Fruit fly (Drosophila melanogaster) whole organism, embryonic: Measurements from ENCODE around the gene CG16753.

Experiments
- Atf3 ChIP-seq: fragments of 200-800 bp; sonication (Bioruptor generic); optimal IDR thresholded peaks from 3 replicates; lab custom pipeline; 2016; ENCODE audit warnings: missing biosample characterization, missing genetic modification characterization
- CG10147 ChIP-seq: fragments of 200-800 bp; sonication (Bioruptor generic); optimal IDR thresholded peaks from 2 replicates; lab custom pipeline; 2019; ENCODE audit warnings: missing biosample characterization, mild to moderate bottlenecking, missing genetic modification characterization, moderate library complexity
- CG10321 ChIP-seq: fragments of 200-800 bp; sonication (Bioruptor generic); IDR thresholded peaks from 2 replicates; pipeline ENCODE4 v1.3.6; 2022; ENCODE audit warnings: missing biosample characterization, missing genetic modification characterization
- CG11398 ChIP-seq: fragments of 200-800 bp; sonication (Bioruptor generic); optimal IDR thresholded peaks from 2 replicates; lab custom pipeline; 2016; ENCODE audit warnings: missing biosample characterization, missing genetic modification characterization
- CG11560 ChIP-seq: fragments of 200-800 bp; sonication (Bioruptor generic); IDR thresholded peaks from 3 replicates; pipeline ENCODE4 v1.3.6; 2022; ENCODE audit warnings: missing biosample characterization, missing genetic modification characterization
- CG11695 ChIP-seq: fragments of 200-800 bp; sonication (Bioruptor generic); IDR thresholded peaks from 3 replicates; pipeline ENCODE4 v1.3.6; 2022; ENCODE audit warnings: missing biosample characterization, missing genetic modification characterization
- CG12659 ChIP-seq: fragments of 200-800 bp; sonication (Bioruptor generic); optimal IDR thresholded peaks from 3 replicates; lab custom pipeline; 2017; ENCODE audit warnings: mild to moderate bottlenecking, missing biosample characterization, missing genetic modification reagents, missing genetic modification characterization
- CG13296 ChIP-seq: fragments of 200-800 bp; sonication (Bioruptor generic); optimal IDR thresholded peaks from 3 replicates; lab custom pipeline; 2018; ENCODE audit warnings: missing biosample characterization, mild to moderate bottlenecking, missing genetic modification characterization
- CG13775 ChIP-seq: fragments of 200-800 bp; sonication (Bioruptor generic); optimal IDR thresholded peaks from 3 replicates; lab custom pipeline; 2017; ENCODE audit warnings: missing biosample characterization, mild to moderate bottlenecking, missing genetic modification characterization
- CG15696 ChIP-seq: fragments of 200-800 bp; sonication (Bioruptor generic); optimal IDR thresholded peaks from 2 replicates; lab custom pipeline; 2019; ENCODE audit warnings: missing biosample characterization, mild to moderate bottlenecking, missing genetic modification characterization, moderate library complexity
- CG18262 ChIP-seq: fragments of 200-800 bp; optimal IDR thresholded peaks from 3 replicates; lab custom pipeline; 2019; ENCODE audit warnings: missing biosample characterization, mild to moderate bottlenecking, missing genetic modification characterization, moderate library complexity
- CG2199 ChIP-seq: fragments of 200-800 bp; sonication (Bioruptor generic); IDR thresholded peaks from 3 replicates; pipeline ENCODE4 v1.3.6; 2022; ENCODE audit warnings: missing biosample characterization, missing genetic modification characterization
- CG3065 ChIP-seq: fragments of 200-800 bp; sonication (Bioruptor generic); optimal IDR thresholded peaks from 2 replicates; lab custom pipeline; 2016; ENCODE audit warnings: missing biosample characterization, missing genetic modification characterization
- CG31224 ChIP-seq: fragments of 200-800 bp; sonication (Bioruptor generic); IDR thresholded peaks from 2 replicates; pipeline ENCODE4 v1.3.6; 2022; ENCODE audit warnings: missing biosample characterization, missing genetic modification characterization
- CG31365 ChIP-seq: fragments of 200-800 bp; sonication (Bioruptor generic); optimal IDR thresholded peaks from 2 replicates; lab custom pipeline; 2018; ENCODE audit warnings: missing biosample characterization, mild to moderate bottlenecking, missing genetic modification characterization
- CG3847 ChIP-seq: fragments of 200-800 bp; sonication (Bioruptor generic); IDR thresholded peaks from 2 replicates; pipeline ENCODE4 v1.3.6; 2022; ENCODE audit warnings: missing biosample characterization, missing genetic modification characterization
- CG4617 ChIP-seq: fragments of 200-800 bp; sonication (Bioruptor generic); optimal IDR thresholded peaks from 3 replicates; lab custom pipeline; 2016; ENCODE audit warnings: missing biosample characterization, missing genetic modification characterization, borderline replicate concordance
- CG7357 ChIP-seq: fragments of 200-800 bp; sonication (Bioruptor generic); IDR thresholded peaks from 3 replicates; pipeline ENCODE4 v1.3.6; 2022; ENCODE audit warnings: missing biosample characterization, missing genetic modification characterization
- CG8944 ChIP-seq: fragments of 200-800 bp; sonication (Bioruptor generic); optimal IDR thresholded peaks from 3 replicates; lab custom pipeline; 2016; ENCODE audit warnings: missing biosample characterization, missing genetic modification characterization
- Dbx ChIP-seq: fragments of 200-800 bp; sonication (Bioruptor generic); IDR thresholded peaks from 3 replicates; pipeline ENCODE4 v1.3.6; 2022; ENCODE audit warnings: missing biosample characterization, missing genetic modification characterization
- Fer2 ChIP-seq: fragments of 200-800 bp; sonication (Bioruptor generic); optimal IDR thresholded peaks from 2 replicates; lab custom pipeline; 2018; ENCODE audit warnings: missing biosample characterization, mild to moderate bottlenecking, missing genetic modification characterization, moderate library complexity
- HHEX ChIP-seq: fragments of 200-800 bp; sonication (Bioruptor generic); optimal IDR thresholded peaks from 3 replicates; lab custom pipeline; 2017; ENCODE audit warnings: missing biosample characterization, mild to moderate bottlenecking, missing genetic modification characterization, missing genetic modification reagents
- HLH4C ChIP-seq: fragments of 200-800 bp; sonication (Bioruptor generic); IDR thresholded peaks from 3 replicates; pipeline ENCODE4 v1.3.6; 2022; ENCODE audit warnings: missing biosample characterization, missing genetic modification characterization; ENCODE audit not compliant: partially characterized antibody
- Mad ChIP-seq: fragments of 200-800 bp; sonication (Bioruptor generic); optimal IDR thresholded peaks from 2 replicates; lab custom pipeline; 2016; ENCODE audit warnings: missing biosample characterization, missing genetic modification characterization
- Max ChIP-seq: fragments of 200-800 bp; sonication (Bioruptor generic); optimal IDR thresholded peaks from 2 replicates; lab custom pipeline; 2016; ENCODE audit warnings: missing biosample characterization, mild to moderate bottlenecking, missing genetic modification characterization
- Mrtf ChIP-seq: fragments of 200-800 bp; sonication (Bioruptor generic); IDR thresholded peaks from 3 replicates; pipeline ENCODE4 v1.3.6; 2022; ENCODE audit warnings: missing biosample characterization, missing genetic modification characterization
- Opbp ChIP-seq: fragments of 200-800 bp; sonication (Bioruptor generic); IDR thresholded peaks from 3 replicates; pipeline ENCODE4 v1.3.6; 2022; ENCODE audit warnings: missing biosample characterization, missing genetic modification characterization; ENCODE audit not compliant: partially characterized antibody
- Ptx1 ChIP-seq: fragments of 200-800 bp; sonication (Bioruptor generic); IDR thresholded peaks from 2 replicates; pipeline ENCODE4 v1.3.6; 2022; ENCODE audit warnings: missing biosample characterization, missing genetic modification characterization
- Side ChIP-seq: fragments of 200-800 bp; sonication (Bioruptor generic); optimal IDR thresholded peaks from 2 replicates; lab custom pipeline; 2016; ENCODE audit warnings: missing biosample characterization, missing genetic modification characterization
- YL-1 ChIP-seq: fragments of 200-800 bp; sonication (Bioruptor generic); optimal IDR thresholded peaks from 3 replicates; lab custom pipeline; 2017; ENCODE audit warnings: missing biosample characterization, mild to moderate bottlenecking, missing genetic modification characterization
- bab2 ChIP-seq: fragments of 200-800 bp; sonication (Bioruptor generic); optimal IDR thresholded peaks from 2 replicates; lab custom pipeline; 2016; ENCODE audit warnings: missing biosample characterization, missing genetic modification characterization
- cas ChIP-seq: fragments of 200-800 bp; sonication (Bioruptor generic); IDR thresholded peaks from 2 replicates; pipeline ENCODE4 v1.3.6; 2022; ENCODE audit warnings: missing biosample characterization, missing genetic modification characterization
- caup ChIP-seq: fragments of 200-800 bp; sonication (Bioruptor generic); optimal IDR thresholded peaks from 3 replicates; lab custom pipeline; 2017; ENCODE audit warnings: missing biosample characterization, mild to moderate bottlenecking, missing genetic modification characterization, moderate library complexity; ENCODE audit not compliant: severe bottlenecking
- crp ChIP-seq, 2 experiments: fragments of 200-800 bp; sonication (Bioruptor generic); optimal IDR thresholded peaks; 2 replicates in 1 of 2; 3 replicates in 1 of 2; lab custom pipeline; 2017; ENCODE audit warnings: missing biosample characterization in 2 of 2, missing genetic modification characterization in 2 of 2, mild to moderate bottlenecking in 1 of 2, moderate library complexity in 1 of 2
- dimm ChIP-seq: fragments of 200-800 bp; sonication (Bioruptor generic); IDR thresholded peaks from 2 replicates; pipeline ENCODE4 v1.3.6; 2022; ENCODE audit warnings: missing biosample characterization, missing genetic modification characterization
- disco-r ChIP-seq: fragments of 200-800 bp; sonication (Bioruptor generic); optimal IDR thresholded peaks from 2 replicates; lab custom pipeline; 2016; ENCODE audit warnings: missing biosample characterization, missing genetic modification characterization
- ewg ChIP-seq: fragments of 200-800 bp; sonication (Bioruptor generic); optimal IDR thresholded peaks from 3 replicates; lab custom pipeline; 2017; ENCODE audit warnings: mild to moderate bottlenecking, missing biosample characterization, missing genetic modification reagents, missing genetic modification characterization
- gem ChIP-seq: fragments of 200-800 bp; sonication (Bioruptor generic); optimal IDR thresholded peaks from 2 replicates; lab custom pipeline; 2019; ENCODE audit warnings: missing biosample characterization, mild to moderate bottlenecking, missing genetic modification characterization, moderate library complexity
- gro ChIP-seq: fragments of 200-800 bp; sonication (Bioruptor generic); optimal IDR thresholded peaks from 2 replicates; lab custom pipeline; 2016; ENCODE audit warnings: missing biosample characterization, missing genetic modification characterization
- ken ChIP-seq: fragments of 200-800 bp; sonication (Bioruptor generic); IDR thresholded peaks from 3 replicates; pipeline ENCODE4 v1.3.6; 2022; ENCODE audit warnings: missing biosample characterization, missing genetic modification characterization
- lola ChIP-seq, 3 experiments: fragments of >200 bp in 2 of 3; fragments of 200-800 bp in 1 of 3; sonication (Bioruptor generic) in 1 of 3; optimal IDR thresholded peaks; 2 replicates each; lab custom pipeline; 2017 to 2019; ENCODE audit warnings: missing biosample characterization in 3 of 3, missing genetic modification characterization in 3 of 3, mild to moderate bottlenecking in 1 of 3, moderate library complexity in 1 of 3
- org-1 ChIP-seq: fragments of 200-800 bp; sonication (Bioruptor generic); optimal IDR thresholded peaks from 2 replicates; lab custom pipeline; 2017; ENCODE audit warnings: missing biosample characterization, missing genetic modification characterization
- pan ChIP-seq, 4 experiments: fragments of >200 bp in 3 of 4; fragments of 200-800 bp in 1 of 4; sonication (Bioruptor generic) in 1 of 4; optimal IDR thresholded peaks in 3 of 4; IDR thresholded peaks in 1 of 4; 2 replicates each; pipeline versions ENCODE4 v1.3.6 to Lab custom; 2017 to 2022; ENCODE audit warnings: missing biosample characterization in 2 of 4, missing genetic modification characterization in 2 of 4, mixed read lengths in 1 of 4
- pfk ChIP-seq: fragments of 200-800 bp; sonication (Bioruptor generic); optimal IDR thresholded peaks from 2 replicates; lab custom pipeline; 2018; ENCODE audit warnings: missing biosample characterization, mild to moderate bottlenecking, missing genetic modification characterization, moderate library complexity
- run ChIP-seq: fragments of 200-800 bp; sonication (Bioruptor generic); optimal IDR thresholded peaks from 3 replicates; lab custom pipeline; 2018; ENCODE audit warnings: missing biosample characterization, mild to moderate bottlenecking, missing genetic modification characterization
- sc ChIP-seq, 3 experiments: fragments of >200 bp in 2 of 3; fragments of 200-800 bp in 1 of 3; sonication (Bioruptor generic) in 1 of 3; optimal IDR thresholded peaks; 2 replicates in 2 of 3; 3 replicates in 1 of 3; lab custom pipeline; 2017; ENCODE audit warnings: mild to moderate bottlenecking in 1 of 3, missing biosample characterization in 1 of 3, missing genetic modification characterization in 1 of 3, missing genetic modification reagents in 1 of 3
- tll ChIP-seq, 2 experiments: fragments of 200-800 bp in 1 of 2; fragments of >200 bp in 1 of 2; sonication (Bioruptor generic) in 1 of 2; optimal IDR thresholded peaks; 2 replicates each; lab custom pipeline; 2017 to 2019; ENCODE audit warnings: missing biosample characterization in 2 of 2, missing genetic modification characterization in 2 of 2, mild to moderate bottlenecking in 1 of 2, moderate library complexity in 1 of 2

The CG16753 gene

DNA sequence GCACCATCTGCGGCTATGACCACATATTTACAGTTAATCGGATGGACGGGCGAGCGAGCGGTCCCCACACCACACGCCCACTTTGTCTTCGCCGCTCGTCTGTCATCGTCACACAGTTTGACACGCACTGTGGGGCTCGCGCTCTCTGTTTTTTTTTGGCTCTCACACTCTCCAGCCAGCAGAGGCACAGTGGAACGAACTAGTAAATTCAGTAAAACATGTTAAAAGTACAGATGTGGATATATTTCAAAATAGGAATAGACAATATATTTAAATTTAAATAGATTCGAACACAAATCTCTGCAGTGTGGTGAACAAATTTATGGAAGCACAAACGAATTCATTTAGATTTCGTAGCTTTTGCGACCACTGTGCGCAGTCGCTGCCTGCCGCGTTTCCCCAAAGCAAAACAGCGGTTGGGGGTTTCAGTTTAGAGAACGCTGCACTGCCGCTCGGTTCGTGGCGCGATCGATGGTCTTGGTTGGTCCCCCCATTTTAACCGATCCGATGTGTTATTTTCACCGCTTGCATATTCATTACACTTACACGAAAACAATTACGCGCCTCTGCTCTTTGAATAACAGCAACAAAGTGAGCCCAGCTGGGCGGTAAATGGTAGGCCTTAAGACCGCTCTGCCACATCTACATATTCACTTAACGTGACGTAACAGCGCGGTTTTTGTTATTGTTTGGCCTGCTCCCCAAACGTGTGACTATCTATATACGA is 26.4 kb downstream of the CG16753 start (continued):
- TF ChIP-seq Atf3 (GFP tag; lab: Kevin White, UChicago) (peak; percentile 92), Dbx (peak; percentile 99), Fer2 (tag; lab: Kevin White, UChicago) (peak; percentile 95), CG12659 (GFP tag; lab: Kevin White, UChicago) (peak; percentile 99), gem (tag; lab: Kevin White, UChicago) (peak; percentile 99), CG10321 (peak; percentile 88), CG11560 (tag; lab: Robert Waterston, UW) (peak; percentile 92), CG4617 (peak; percentile 97), tll (GFP tag; optimal IDR thresholded peaks at IDR 0.05; lab: Kevin White, UChicago) (peak in 1 of 2 experiments; percentile 30), CG7357 (GFP tag; lab: Robert Waterston, UW) (peak; percentile 94), CG18262 (tag; lab: Kevin White, UChicago) (peak; percentile 97), run (peak; percentile 98), Mrtf (peak; percentile 97; the same call in 2 of the 3 replicates), gro (GFP tag; lab: Kevin White, UChicago) (peak; percentile 97), bab2 (GFP tag; lab: Kevin White, UChicago) (peak; percentile 97), sc (optimal IDR thresholded peaks at IDR 0.05; lab: Kevin White, UChicago) (no peak), sc (GFP tag; optimal IDR thresholded peaks at IDR 0.05; lab: Kevin White, UChicago) (peak; percentile 97), CG13775 (peak; percentile 98), CG31365 (tag; lab: Kevin White, UChicago) (peak; percentile 93), Mad (GFP tag; lab: Kevin White, UChicago) (peak; percentile 98), CG11398 (GFP tag; lab: Kevin White, UChicago) (peak; percentile 91), pfk (GFP tag; lab: Kevin White, UChicago) (peak; percentile 68), crp (GFP tag; optimal IDR thresholded peaks at IDR 0.05; lab: Kevin White, UChicago) (peak in 1 of 2 experiments; percentile 73), HHEX (peak; percentile 99), CG3847 (GFP tag; lab: Robert Waterston, UW) (peak; percentile 99), lola (GFP tag; optimal IDR thresholded peaks at IDR 0.05; lab: Kevin White, UChicago) (peak in 1 of 3 experiments; percentile 94), CG13296 (peak; percentile 99), Max (GFP tag; lab: Kevin White, UChicago) (peak; percentile 99), disco-r (peak; percentile 95), Opbp (GFP tag; lab: Robert Waterston, UW) (peak; percentile 83), CG15696 (tag; lab: Kevin White, UChicago) (peak; percentile 90), CG8944 (GFP tag; lab: Kevin White, UChicago) (peak; percentile 92), caup (GFP tag; lab: Kevin White, UChicago) (peak; percentile 98), CG3065 (GFP tag; lab: Kevin White, UChicago) (peak; percentile 95), YL-1 (GFP tag; lab: Kevin White, UChicago) (peak; percentile 91), cas (GFP tag; lab: Robert Waterston, UW) (peak; percentile 97), dimm (GFP tag; lab: Robert Waterston, UW) (no peak; the same call in 1 of the 2 replicates), pan (optimal IDR thresholded peaks at IDR 0.05; lab: Kevin White, UChicago) (no peak), pan (GFP tag; optimal IDR thresholded peaks at IDR 0.05 in 1 of 2, IDR thresholded peaks at IDR 0.05 in 1 of 2) (peak in 1 of 2 experiments; percentile 99), ewg (GFP tag; lab: Kevin White, UChicago) (peak; percentile 96), ken (GFP tag; lab: Robert Waterston, UW) (peak; percentile 99), HLH4C (GFP tag; lab: Robert Waterston, UW) (peak; percentile 80), CG11695 (peak; percentile 99), org-1 (GFP tag; lab: Kevin White, UChicago) (peak; percentile 98), Ptx1 (GFP tag; lab: Robert Waterston, UW) (peak; percentile 99), CG2199 (GFP tag; lab: Robert Waterston, UW) (peak; percentile 98), Side (GFP tag; lab: Kevin White, UChicago) (peak; percentile 96), CG10147 (peak; percentile 96), CG31224 (peak; percentile 95)
